Fruit fly (Drosophila melanogaster): ENCODE measurements around the gene CG13375.

Gene CG13375

dm6 chrX:245802-246201, 49.0 kb downstream of the CG13375 start, which contains the start of the genes CG3038 and G9a (continued):
- TF ChIP-seq CG3281 (GFP tag; optimal IDR thresholded peaks at IDR 0.05) = no peak
- TF ChIP-seq sim (GFP tag; IDR thresholded peaks at IDR 0.05) = no peak
- TF ChIP-seq E2f1 (GFP tag; IDR thresholded peaks at IDR 0.05) = no peak
- no peak for TF ChIP-seq cas (GFP tag; IDR thresholded peaks at IDR 0.05)
- TF ChIP-seq Lim3 (GFP tag; IDR thresholded peaks at IDR 0.05) = no peak
- TF ChIP-seq klu (GFP tag; IDR thresholded peaks at IDR 0.05) = no peak
- no peak for TF ChIP-seq lab (GFP tag; optimal IDR thresholded peaks at IDR 0.05)
- no peak for TF ChIP-seq Bteb2 (GFP tag; optimal IDR thresholded peaks at IDR 0.05)
- no peak for TF ChIP-seq en (GFP tag; optimal IDR thresholded peaks at IDR 0.05)
- TF ChIP-seq dpn (GFP tag; optimal IDR thresholded peaks at IDR 0.05) = peak; percentile 54 to 64
- TF ChIP-seq CG4282 (GFP tag; optimal IDR thresholded peaks at IDR 0.05) = no peak
- TF ChIP-seq CG33557 (GFP tag; optimal IDR thresholded peaks at IDR 0.05) = no peak
- no peak for TF ChIP-seq CG14014 (GFP tag; IDR thresholded peaks at IDR 0.05)
- TF ChIP-seq CG2129 (GFP tag; IDR thresholded peaks at IDR 0.05; ENCODE audit: partially characterized antibody) = no peak
- TF ChIP-seq CG6272 (GFP tag; IDR thresholded peaks at IDR 0.05) = peak; percentile 59; the same call in 1 of the 2 replicates
- TF ChIP-seq nom (GFP tag; optimal IDR thresholded peaks at IDR 0.05) = no peak
- peak; percentile 43 for TF ChIP-seq Side (GFP tag; optimal IDR thresholded peaks at IDR 0.05)
- no peak for TF ChIP-seq CG10366 (GFP tag; IDR thresholded peaks at IDR 0.05)
- peak; percentile 42 for TF ChIP-seq CG6254 (GFP tag; optimal IDR thresholded peaks at IDR 0.05)
- no peak for TF ChIP-seq CG16815 (GFP tag; optimal IDR thresholded peaks at IDR 0.05)
- TF ChIP-seq CG15514 (GFP tag; optimal IDR thresholded peaks at IDR 0.05) = peak; percentile 69
- TF ChIP-seq CG31388 (GFP tag; optimal IDR thresholded peaks at IDR 0.05) = no peak
- TF ChIP-seq cad (GFP tag; optimal IDR thresholded peaks at IDR 0.05) = no peak
- no peak for TF ChIP-seq Doc3 (GFP tag; IDR thresholded peaks at IDR 0.05; ENCODE audit: partially characterized antibody)
- TF ChIP-seq CG3407 (GFP tag; optimal IDR thresholded peaks at IDR 0.05) = no peak
- TF ChIP-seq CG13775 (GFP tag; optimal IDR thresholded peaks at IDR 0.05) = peak; percentile 8
- no peak for TF ChIP-seq CG6765 (GFP tag; optimal IDR thresholded peaks at IDR 0.05)
- no peak for TF ChIP-seq amos (GFP tag; IDR thresholded peaks at IDR 0.05; ENCODE audit: partially characterized antibody)
- TF ChIP-seq HLH4C (GFP tag; IDR thresholded peaks at IDR 0.05; ENCODE audit: partially characterized antibody) = no peak
- no peak for TF ChIP-seq H15 (GFP tag; IDR thresholded peaks at IDR 0.05)
- peak; percentile 26 for TF ChIP-seq repo (GFP tag; optimal IDR thresholded peaks at IDR 0.05)
- TF ChIP-seq mirr (GFP tag; optimal IDR thresholded peaks at IDR 0.05) = peak; percentile 37
- TF ChIP-seq lov (optimal IDR thresholded peaks at IDR 0.05) = no peak
- TF ChIP-seq lov (GFP tag; IDR thresholded peaks at IDR 0.05) = no peak
- TF ChIP-seq CG10959 (GFP tag; IDR thresholded peaks at IDR 0.05) = no peak
- no peak for TF ChIP-seq wor (GFP tag; IDR thresholded peaks at IDR 0.05)
- TF ChIP-seq Blimp-1 (GFP tag; optimal IDR thresholded peaks at IDR 0.05) = no peak
- no peak for TF ChIP-seq toy (GFP tag; IDR thresholded peaks at IDR 0.05)
- TF ChIP-seq seq (GFP tag; IDR thresholded peaks at IDR 0.05) = no peak
- TF ChIP-seq da (GFP tag; optimal IDR thresholded peaks at IDR 0.05) = no peak
- peak in 1 of 2 experiments; percentile 44 for TF ChIP-seq Eip74EF (GFP tag; optimal IDR thresholded peaks at IDR 0.05)
- peak; percentile 25 for TF ChIP-seq CTCF (GFP tag; optimal IDR thresholded peaks at IDR 0.05)
- TF ChIP-seq ems (GFP tag; optimal IDR thresholded peaks at IDR 0.05) = peak; percentile 36
- TF ChIP-seq ab (GFP tag; optimal IDR thresholded peaks at IDR 0.05) = no peak
- TF ChIP-seq HLH3B (GFP tag; IDR thresholded peaks at IDR 0.05) = no peak
- TF ChIP-seq CHES-1-like (GFP tag; optimal IDR thresholded peaks at IDR 0.05) = peak; percentile 43
- peak in 1 of 2 experiments; percentile 21 for TF ChIP-seq chif (GFP tag; optimal IDR thresholded peaks at IDR 0.05)
- peak; percentile 94 for TF ChIP-seq Ets97D (GFP tag; optimal IDR thresholded peaks at IDR 0.05)
- no peak for TF ChIP-seq ssp (GFP tag; IDR thresholded peaks at IDR 0.05)
- no peak for TF ChIP-seq Awh (GFP tag; IDR thresholded peaks at IDR 0.05)
- no peak for TF ChIP-seq Rx (GFP tag; IDR thresholded peaks at IDR 0.05)
- no peak for TF ChIP-seq CG31441 (GFP tag; IDR thresholded peaks at IDR 0.05)
- no peak for TF ChIP-seq bsh (GFP tag; optimal IDR thresholded peaks at IDR 0.05)
